Fruit fly (Drosophila melanogaster): ENCODE data around the gene fy.

Gene fy

DNA sequence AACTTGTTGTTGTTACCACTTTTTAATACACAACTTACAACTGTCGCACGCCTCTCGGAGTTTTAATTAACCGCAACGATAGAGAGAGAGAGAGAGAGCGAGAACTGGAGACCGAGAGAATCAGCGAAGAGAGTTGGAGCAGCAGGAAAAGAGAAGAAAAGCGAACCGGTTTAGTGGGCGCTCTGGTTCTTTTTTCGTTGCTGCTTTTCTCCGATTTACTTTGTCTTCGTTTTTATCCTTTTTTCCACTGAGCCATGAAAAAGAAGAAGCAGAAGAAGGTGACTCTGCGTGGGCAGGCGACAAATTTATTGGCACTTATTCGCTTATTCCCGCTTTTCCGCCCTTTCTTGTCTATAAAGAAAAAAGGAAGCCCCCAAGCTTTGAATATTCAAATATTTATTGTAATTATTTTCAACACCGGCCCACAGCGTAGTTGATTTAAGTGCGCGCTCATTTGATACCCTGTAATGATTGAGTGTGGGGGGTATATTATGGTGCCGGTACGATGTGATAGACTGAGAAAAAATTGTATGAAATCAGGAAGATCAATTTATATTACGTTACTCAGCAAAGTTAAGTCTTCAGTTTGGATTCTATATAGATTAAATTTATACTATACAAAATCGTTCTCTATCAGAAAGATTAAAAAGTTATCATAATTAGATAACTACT is 17.3 kb upstream of the fy start (continued):
- TF ChIP-seq kni (GFP tag; optimal IDR thresholded peaks at IDR 0.05) (peak; percentile 10), CG15269 (tag; optimal IDR thresholded peaks at IDR 0.05) (peak; percentile 8), CG12104 (GFP tag; optimal IDR thresholded peaks at IDR 0.05) (no peak), Trl (optimal IDR thresholded peaks at IDR 0.05) (peak; percentile 78), Trl (GFP tag; optimal IDR thresholded peaks at IDR 0.05) (no peak), CG4360 (GFP tag; IDR thresholded peaks at IDR 0.05) (0 out of 2 replicates have a peak, but pooled peaks have one; percentile 28), Atf3 (GFP tag; optimal IDR thresholded peaks at IDR 0.05) (no peak), CG30431 (GFP tag; optimal IDR thresholded peaks at IDR 0.05) (no peak), kah (GFP tag; optimal IDR thresholded peaks at IDR 0.05) (no peak), CHES-1-like (GFP tag; optimal IDR thresholded peaks at IDR 0.05) (no peak), Hmr (GFP tag; optimal IDR thresholded peaks at IDR 0.05) (no peak), sim (GFP tag; IDR thresholded peaks at IDR 0.05) (no peak), mam (GFP tag; optimal IDR thresholded peaks at IDR 0.05) (no peak), CG1602 (GFP tag; optimal IDR thresholded peaks at IDR 0.05) (no peak), peb (GFP tag; IDR thresholded peaks at IDR 0.05) (no peak), CG18476 (GFP tag; optimal IDR thresholded peaks at IDR 0.05) (no peak), sens (GFP tag) (peak; percentile 77), D (optimal IDR thresholded peaks at IDR 0.05) (no peak), D (GFP tag; optimal IDR thresholded peaks at IDR 0.05) (no peak), CG10462 (GFP tag; optimal IDR thresholded peaks at IDR 0.05) (no peak), CG43689 (GFP tag; IDR thresholded peaks at IDR 0.05) (no peak), Neu2 (GFP tag; optimal IDR thresholded peaks at IDR 0.05; ENCODE audit: borderline replicate concordance) (no peak), Med (GFP tag) (peak; percentile 62), Meics (GFP tag; optimal IDR thresholded peaks at IDR 0.05) (no peak), CoRest (tag; optimal IDR thresholded peaks at IDR 0.05) (peak; percentile 16), CG1603 (tag; optimal IDR thresholded peaks at IDR 0.05) (no peak), CG2712 (tag; optimal IDR thresholded peaks at IDR 0.05) (no peak), Camta (GFP tag; optimal IDR thresholded peaks at IDR 0.05) (no peak), jumu (GFP tag; optimal IDR thresholded peaks at IDR 0.05) (no peak), ken (GFP tag; IDR thresholded peaks at IDR 0.05) (no peak), TFAM (GFP tag; optimal IDR thresholded peaks at IDR 0.05) (no peak), CG2120 (GFP tag; optimal IDR thresholded peaks at IDR 0.05) (no peak), CG11504 (tag; optimal IDR thresholded peaks at IDR 0.05) (peak; percentile 34), CG32532 (GFP tag; IDR thresholded peaks at IDR 0.05) (no peak), CG8290 (GFP tag; optimal IDR thresholded peaks at IDR 0.05) (no peak), CG8290 (tag; optimal IDR thresholded peaks at IDR 0.05) (no peak), ATbp (GFP tag; optimal IDR thresholded peaks at IDR 0.05) (no peak), CG11085 (GFP tag; IDR thresholded peaks at IDR 0.05) (no peak), Max (GFP tag; optimal IDR thresholded peaks at IDR 0.05) (no peak), CG9932 (GFP tag; IDR thresholded peaks at IDR 0.05) (peak; percentile 6; the same call in 1 of the 2 replicates), bowl (GFP tag; IDR thresholded peaks at IDR 0.05) (no peak), hbn (GFP tag; IDR thresholded peaks at IDR 0.05; ENCODE audit: partially characterized antibody) (no peak), MTF-1 (GFP tag; optimal IDR thresholded peaks at IDR 0.05; ENCODE audit: borderline replicate concordance) (no peak), CG12236 (GFP tag; optimal IDR thresholded peaks at IDR 0.05) (no peak), lbe (GFP tag; optimal IDR thresholded peaks at IDR 0.05) (no peak), Opbp (GFP tag; IDR thresholded peaks at IDR 0.05; ENCODE audit: partially characterized antibody) (no peak), row (GFP tag; IDR thresholded peaks at IDR 0.05) (peak; percentile 42; the same call in 2 of the 3 replicates), PHDP (tag; optimal IDR thresholded peaks at IDR 0.05) (peak; percentile 11), ab (GFP tag; optimal IDR thresholded peaks at IDR 0.05) (no peak), CG7839 (tag; optimal IDR thresholded peaks at IDR 0.05) (peak; percentile 7), CG34422 (GFP tag; IDR thresholded peaks at IDR 0.05) (no peak), gem (tag; optimal IDR thresholded peaks at IDR 0.05) (peak; percentile 45)
